Fruit fly (Drosophila melanogaster) whole organism, embryonic: ENCODE data around the gene CG11655.

ENCODE experiments used
- B-H1 ChIP-seq: fragments of 200-800 bp; sonication (Bioruptor generic); IDR thresholded peaks from 3 replicates; pipeline ENCODE4 v1.3.6; 2022; ENCODE audit warnings: missing biosample characterization, missing genetic modification characterization
- B-H2 ChIP-seq: fragments of 200-800 bp; sonication (Bioruptor generic); optimal IDR thresholded peaks from 2 replicates; lab custom pipeline; 2018; ENCODE audit warnings: missing biosample characterization, mild to moderate bottlenecking, missing genetic modification characterization
- CG10147 ChIP-seq: fragments of 200-800 bp; sonication (Bioruptor generic); optimal IDR thresholded peaks from 2 replicates; lab custom pipeline; 2019; ENCODE audit warnings: missing biosample characterization, mild to moderate bottlenecking, missing genetic modification characterization, moderate library complexity
- CG1024 ChIP-seq: fragments of 200-800 bp; sonication (Bioruptor generic); IDR thresholded peaks from 2 replicates; pipeline ENCODE4 v1.3.6; 2022; ENCODE audit warnings: missing biosample characterization, missing genetic modification characterization
- CG11093 ChIP-seq: fragments of 200-800 bp; sonication (Bioruptor generic); IDR thresholded peaks from 3 replicates; pipeline ENCODE4 v1.3.6; 2022; ENCODE audit warnings: missing biosample characterization, missing genetic modification characterization
- CG12104 ChIP-seq: fragments of 200-800 bp; sonication (Bioruptor generic); optimal IDR thresholded peaks from 3 replicates; lab custom pipeline; 2016; ENCODE audit warnings: missing biosample characterization, missing genetic modification characterization
- CG12219 ChIP-seq: fragments of 200-800 bp; sonication (Bioruptor generic); optimal IDR thresholded peaks from 3 replicates; lab custom pipeline; 2018; ENCODE audit warnings: missing biosample characterization, mild to moderate bottlenecking, missing genetic modification characterization
- CG14050 ChIP-seq: fragments of 200-800 bp; sonication (Bioruptor generic); IDR thresholded peaks from 3 replicates; pipeline ENCODE4 v1.3.6; 2022; ENCODE audit warnings: missing biosample characterization, missing genetic modification characterization
- CG1529 ChIP-seq: fragments of 200-800 bp; sonication (Bioruptor generic); optimal IDR thresholded peaks from 3 replicates; lab custom pipeline; 2018; ENCODE audit warnings: missing biosample characterization, missing genetic modification characterization
- CG15479 ChIP-seq: fragments of 200-800 bp; sonication (Bioruptor generic); optimal IDR thresholded peaks from 3 replicates; lab custom pipeline; 2019; ENCODE audit warnings: missing biosample characterization, mild to moderate bottlenecking, missing genetic modification characterization, moderate library complexity
- CG17568 ChIP-seq: fragments of 200-800 bp; sonication (Bioruptor generic); optimal IDR thresholded peaks from 2 replicates; lab custom pipeline; 2018; ENCODE audit warnings: missing biosample characterization, mild to moderate bottlenecking, missing genetic modification characterization, moderate library complexity
- CG17829 ChIP-seq: fragments of 200-800 bp; optimal IDR thresholded peaks from 2 replicates; lab custom pipeline; 2019; ENCODE audit warnings: missing biosample characterization, mild to moderate bottlenecking, missing genetic modification characterization, moderate library complexity
- CG18262 ChIP-seq: fragments of 200-800 bp; optimal IDR thresholded peaks from 3 replicates; lab custom pipeline; 2019; ENCODE audit warnings: missing biosample characterization, mild to moderate bottlenecking, missing genetic modification characterization, moderate library complexity
- CG2120 ChIP-seq: fragments of 200-800 bp; sonication (Bioruptor generic); optimal IDR thresholded peaks from 3 replicates; lab custom pipeline; 2016; ENCODE audit warnings: missing biosample characterization, missing genetic modification characterization
- CG6654 ChIP-seq: fragments of 200-800 bp; sonication (Bioruptor generic); optimal IDR thresholded peaks from 2 replicates; lab custom pipeline; 2017; ENCODE audit warnings: missing biosample characterization, mild to moderate bottlenecking, missing genetic modification characterization
- CG7372 ChIP-seq: fragments of 200-800 bp; sonication (Bioruptor generic); IDR thresholded peaks from 2 replicates; pipeline ENCODE4 v1.3.6; 2022; ENCODE audit warnings: missing biosample characterization, missing genetic modification characterization
- CG8388 ChIP-seq: fragments of 200-800 bp; sonication (Bioruptor generic); optimal IDR thresholded peaks from 2 replicates; lab custom pipeline; 2019; ENCODE audit warnings: missing biosample characterization, mild to moderate bottlenecking, missing genetic modification characterization, moderate library complexity
- CG8924 ChIP-seq: fragments of 200-800 bp; optimal IDR thresholded peaks from 3 replicates; lab custom pipeline; 2019; ENCODE audit warnings: missing biosample characterization, mild to moderate bottlenecking, missing genetic modification characterization, moderate library complexity
- CG9727 ChIP-seq: fragments of 200-800 bp; sonication (Bioruptor generic); optimal IDR thresholded peaks from 3 replicates; lab custom pipeline; 2017; ENCODE audit warnings: missing biosample characterization, mild to moderate bottlenecking, missing genetic modification characterization
- CHES-1-like ChIP-seq: fragments of 200-800 bp; sonication (Bioruptor generic); optimal IDR thresholded peaks from 2 replicates; lab custom pipeline; 2016; ENCODE audit warnings: missing biosample characterization, missing genetic modification characterization
- Dek ChIP-seq: fragments of 200-800 bp; sonication (Bioruptor generic); optimal IDR thresholded peaks from 3 replicates; lab custom pipeline; 2019; ENCODE audit warnings: missing biosample characterization, mild to moderate bottlenecking, missing genetic modification characterization, moderate library complexity
- Dfd ChIP-seq, 2 experiments: fragments of >200 bp; optimal IDR thresholded peaks; 2 replicates each; lab custom pipeline; 2017; ENCODE audit warnings: missing biosample characterization in 2 of 2, missing genetic modification characterization in 2 of 2
- Dll ChIP-seq: fragments of 200-800 bp; sonication (Bioruptor generic); IDR thresholded peaks from 4 replicates; pipeline ENCODE4 v1.3.6; 2022; ENCODE audit warnings: missing biosample characterization, missing genetic modification characterization; ENCODE audit not compliant: partially characterized antibody
- E2f2 ChIP-seq: fragments of 200-800 bp; sonication (Bioruptor generic); IDR thresholded peaks from 2 replicates; pipeline ENCODE4 v1.3.6; 2022; ENCODE audit warnings: missing biosample characterization, missing genetic modification characterization
- ERR ChIP-seq: fragments of 200-800 bp; sonication (Bioruptor generic); optimal IDR thresholded peaks from 2 replicates; lab custom pipeline; 2016; ENCODE audit warnings: missing biosample characterization, missing genetic modification characterization
- Eip74EF ChIP-seq, 2 experiments: fragments of 200-800 bp in 1 of 2; fragments of >200 bp in 1 of 2; sonication (Bioruptor generic) in 1 of 2; optimal IDR thresholded peaks; 2 replicates each; lab custom pipeline; 2017 to 2019; ENCODE audit warnings: missing biosample characterization in 2 of 2, missing genetic modification characterization in 2 of 2, mild to moderate bottlenecking in 1 of 2, moderate library complexity in 1 of 2
- Fer1 ChIP-seq: fragments of 200-800 bp; sonication (Bioruptor generic); optimal IDR thresholded peaks from 2 replicates; lab custom pipeline; 2017; ENCODE audit warnings: missing biosample characterization, mild to moderate bottlenecking, missing genetic modification characterization
- Fer3 ChIP-seq: fragments of 200-800 bp; sonication (Bioruptor generic); optimal IDR thresholded peaks from 2 replicates; lab custom pipeline; 2018; ENCODE audit warnings: missing biosample characterization, mild to moderate bottlenecking, missing genetic modification characterization, moderate library complexity
- Myb ChIP-seq: fragments of 200-800 bp; sonication (Bioruptor generic); optimal IDR thresholded peaks from 2 replicates; lab custom pipeline; 2016; ENCODE audit warnings: missing biosample characterization, missing genetic modification characterization
- NC2α ChIP-seq: fragments of 200-800 bp; sonication (Bioruptor generic); optimal IDR thresholded peaks from 2 replicates; lab custom pipeline; 2016; ENCODE audit warnings: missing biosample characterization, missing genetic modification characterization
- Neu2 ChIP-seq: fragments of 200-800 bp; sonication (Bioruptor generic); optimal IDR thresholded peaks from 3 replicates; lab custom pipeline; 2016; ENCODE audit warnings: missing biosample characterization, missing genetic modification characterization, borderline replicate concordance
- abd-A ChIP-seq: fragments of 200-800 bp; sonication (Bioruptor generic); optimal IDR thresholded peaks from 3 replicates; lab custom pipeline; 2019; ENCODE audit warnings: missing biosample characterization, mild to moderate bottlenecking, missing genetic modification characterization, moderate library complexity
- az2 ChIP-seq: fragments of 200-800 bp; sonication (Bioruptor generic); optimal IDR thresholded peaks from 3 replicates; lab custom pipeline; 2016; ENCODE audit warnings: missing biosample characterization, missing genetic modification characterization
- bab2 ChIP-seq: fragments of 200-800 bp; sonication (Bioruptor generic); optimal IDR thresholded peaks from 2 replicates; lab custom pipeline; 2016; ENCODE audit warnings: missing biosample characterization, missing genetic modification characterization
- br ChIP-seq: fragments of >200 bp; optimal IDR thresholded peaks from 2 replicates; lab custom pipeline; 2017
- caup ChIP-seq: fragments of 200-800 bp; sonication (Bioruptor generic); optimal IDR thresholded peaks from 3 replicates; lab custom pipeline; 2017; ENCODE audit warnings: missing biosample characterization, mild to moderate bottlenecking, missing genetic modification characterization, moderate library complexity; ENCODE audit not compliant: severe bottlenecking
- crc ChIP-seq: fragments of 200-800 bp; sonication (Bioruptor generic); optimal IDR thresholded peaks from 2 replicates; lab custom pipeline; 2016; ENCODE audit warnings: missing biosample characterization, missing genetic modification characterization
- dm ChIP-seq: fragments of 200-800 bp; sonication (Bioruptor generic); optimal IDR thresholded peaks from 3 replicates; lab custom pipeline; 2016; ENCODE audit warnings: missing biosample characterization, missing genetic modification characterization
- gce ChIP-seq: fragments of 200-800 bp; sonication (Bioruptor generic); IDR thresholded peaks from 3 replicates; pipeline ENCODE4 v1.3.6; 2022; ENCODE audit warnings: missing biosample characterization, missing genetic modification characterization
- gsb-n ChIP-seq: fragments of 200-800 bp; sonication (Bioruptor generic); optimal IDR thresholded peaks from 3 replicates; lab custom pipeline; 2018; ENCODE audit warnings: missing biosample characterization, mild to moderate bottlenecking, missing genetic modification characterization
- ind ChIP-seq: fragments of 200-800 bp; sonication (Bioruptor generic); optimal IDR thresholded peaks from 3 replicates; lab custom pipeline; 2016; ENCODE audit warnings: missing biosample characterization, missing genetic modification characterization
- lab ChIP-seq: fragments of 200-800 bp; sonication (Bioruptor generic); optimal IDR thresholded peaks from 3 replicates; lab custom pipeline; 2017; ENCODE audit warnings: missing biosample characterization, missing genetic modification characterization, mild to moderate bottlenecking, moderate library complexity, missing genetic modification reagents
- maf-S ChIP-seq: fragments of 200-800 bp; sonication (Bioruptor generic); optimal IDR thresholded peaks from 2 replicates; lab custom pipeline; 2016; ENCODE audit warnings: missing biosample characterization, missing genetic modification characterization
- mld ChIP-seq: fragments of 200-800 bp; sonication (Bioruptor generic); IDR thresholded peaks from 3 replicates; pipeline ENCODE4 v1.3.6; 2022; ENCODE audit warnings: missing biosample characterization, missing genetic modification characterization; ENCODE audit not compliant: partially characterized antibody
- oc ChIP-seq: fragments of 200-800 bp; sonication (Bioruptor generic); optimal IDR thresholded peaks from 2 replicates; lab custom pipeline; 2018; ENCODE audit warnings: missing biosample characterization, mild to moderate bottlenecking, missing genetic modification characterization, moderate library complexity
- pb ChIP-seq: fragments of 200-800 bp; sonication (Bioruptor generic); optimal IDR thresholded peaks from 3 replicates; lab custom pipeline; 2016; ENCODE audit warnings: missing biosample characterization, missing genetic modification characterization
- rib ChIP-seq: fragments of 200-800 bp; sonication (Bioruptor generic); IDR thresholded peaks from 2 replicates; pipeline ENCODE4 v1.3.6; 2022; ENCODE audit warnings: missing biosample characterization, missing genetic modification characterization
- sr ChIP-seq: fragments of 200-800 bp; sonication (Bioruptor generic); IDR thresholded peaks from 3 replicates; pipeline ENCODE4 v1.3.6; 2022; ENCODE audit warnings: missing biosample characterization, missing genetic modification characterization
- tio ChIP-seq: fragments of 200-800 bp; sonication (Bioruptor generic); optimal IDR thresholded peaks from 2 replicates; lab custom pipeline; 2017; ENCODE audit warnings: missing biosample characterization, missing genetic modification characterization, inconsistent platforms
- wdn ChIP-seq: fragments of 200-800 bp; sonication (Bioruptor generic); IDR thresholded peaks from 2 replicates; pipeline ENCODE4 v1.3.6; 2022; ENCODE audit warnings: missing biosample characterization, missing genetic modification characterization
- z ChIP-seq: fragments of 200-800 bp; sonication (Bioruptor generic); IDR thresholded peaks from 3 replicates; pipeline ENCODE4 v1.3.6; 2022; ENCODE audit warnings: missing biosample characterization, missing genetic modification characterization
- zf30C ChIP-seq: fragments of 200-800 bp; sonication (Bioruptor generic); optimal IDR thresholded peaks from 3 replicates; lab custom pipeline; 2018; ENCODE audit warnings: missing biosample characterization, mild to moderate bottlenecking, missing genetic modification characterization

Gene CG11655

DNA sequence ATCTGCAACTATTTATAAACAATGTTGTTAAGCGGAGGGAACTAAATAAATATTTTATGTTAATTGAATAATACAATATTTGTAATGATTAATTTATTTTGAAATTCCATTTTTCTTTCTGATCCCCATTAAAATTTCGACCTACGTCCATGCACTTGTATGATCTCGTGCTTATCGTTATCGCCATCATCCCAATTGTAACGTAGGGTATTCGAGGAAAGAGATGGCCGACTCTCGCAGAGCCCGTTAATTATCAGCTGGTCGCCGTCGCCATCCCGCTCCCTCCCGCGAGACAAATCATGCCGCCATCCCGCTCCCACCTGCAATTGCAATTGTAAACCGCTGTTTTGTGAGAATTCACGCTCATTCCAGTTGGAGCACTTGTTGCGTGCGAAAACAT, at the start of gene CG11655 (continued):
- no peak for TF ChIP-seq CG12219 (GFP tag; lab: Kevin White, UChicago)
- TF ChIP-seq Eip74EF (GFP tag; optimal IDR thresholded peaks at IDR 0.05; lab: Kevin White, UChicago), result no peak
- no peak for TF ChIP-seq br (lab: Kevin White, UChicago)
- no peak for TF ChIP-seq rib (GFP tag; lab: Robert Waterston, UW)
- no peak for TF ChIP-seq pb (GFP tag; lab: Kevin White, UChicago)
- peak; percentile 38 for TF ChIP-seq CG17829 (tag; lab: Kevin White, UChicago)
- TF ChIP-seq maf-S (GFP tag; lab: Kevin White, UChicago), result no peak
- TF ChIP-seq CG1024 (GFP tag; lab: Robert Waterston, UW), result no peak
- TF ChIP-seq CG8388 (GFP tag; lab: Kevin White, UChicago), result no peak
- TF ChIP-seq CG11093, result no peak
- TF ChIP-seq CG18262, result peak; percentile 38
- no peak for TF ChIP-seq wdn (GFP tag; lab: Robert Waterston, UW)
- no peak for TF ChIP-seq ERR (GFP tag; lab: Kevin White, UChicago)
- TF ChIP-seq Myb (GFP tag; lab: Kevin White, UChicago), result no peak
- TF ChIP-seq Fer1, result no peak
- TF ChIP-seq crc (GFP tag; lab: Kevin White, UChicago), result no peak
- TF ChIP-seq E2f2 (GFP tag; lab: Robert Waterston, UW), result no peak
- no peak for TF ChIP-seq oc (tag; lab: Kevin White, UChicago)
- peak; percentile 25 for TF ChIP-seq Fer3 (tag; lab: Kevin White, UChicago)
- peak; percentile 40 for TF ChIP-seq CG9727 (GFP tag; lab: Kevin White, UChicago)
- TF ChIP-seq tio, result no peak
- no peak for TF ChIP-seq CG17568 (GFP tag; lab: Kevin White, UChicago)
- no peak for TF ChIP-seq CG7372
- TF ChIP-seq sr (GFP tag; lab: Robert Waterston, UW), result no peak
- TF ChIP-seq CG12104 (GFP tag; lab: Kevin White, UChicago), result no peak
- TF ChIP-seq CG1529, result no peak
- no peak for TF ChIP-seq CG10147 (GFP tag; lab: Kevin White, UChicago)
- TF ChIP-seq lab (GFP tag; lab: Kevin White, UChicago), result no peak
- TF ChIP-seq Dll (GFP tag; lab: Robert Waterston, UW), result no peak
- TF ChIP-seq CG15479 (GFP tag; lab: Kevin White, UChicago), result peak; percentile 54
- peak; percentile 9 for TF ChIP-seq dm (GFP tag; lab: Kevin White, UChicago)
- no peak for TF ChIP-seq Dfd (GFP tag; optimal IDR thresholded peaks at IDR 0.05; lab: Kevin White, UChicago)
- TF ChIP-seq B-H1 (GFP tag; lab: Robert Waterston, UW), result no peak
- no peak for TF ChIP-seq gsb-n
- TF ChIP-seq CG14050, result peak; percentile 33; the same call in 1 of the 3 replicates
- no peak for TF ChIP-seq caup
- no peak for TF ChIP-seq CHES-1-like (GFP tag; lab: Kevin White, UChicago)
- TF ChIP-seq ind (GFP tag; lab: Kevin White, UChicago), result peak; percentile 41
- TF ChIP-seq Neu2 (GFP tag; lab: Kevin White, UChicago), result no peak
- peak; percentile 25 for TF ChIP-seq az2 (GFP tag; lab: Kevin White, UChicago)
- TF ChIP-seq CG8924, result peak; percentile 19
- TF ChIP-seq abd-A (tag; lab: Kevin White, UChicago), result no peak
- TF ChIP-seq B-H2, result no peak
- TF ChIP-seq NC2α, result no peak
- TF ChIP-seq mld (GFP tag; lab: Robert Waterston, UW), result no peak
- TF ChIP-seq Dek (tag; lab: Kevin White, UChicago), result no peak
- no peak for TF ChIP-seq bab2 (GFP tag; lab: Kevin White, UChicago)
- TF ChIP-seq zf30C, result no peak
- TF ChIP-seq gce (GFP tag; lab: Robert Waterston, UW), result no peak
- TF ChIP-seq CG6654 (GFP tag; lab: Kevin White, UChicago), result no peak
- peak; percentile 41 for TF ChIP-seq CG2120 (GFP tag; lab: Kevin White, UChicago)
- TF ChIP-seq z (GFP tag; lab: Robert Waterston, UW), result no peak
